Fruit fly (Drosophila melanogaster) whole organism, embryonic: Measurements from ENCODE around the gene Cpr.

Experiments used
- Asciz ChIP-seq: fragments of 200-800 bp; sonication (Bioruptor generic); optimal IDR thresholded peaks from 2 replicates; lab custom pipeline; 2017; ENCODE audit warnings: missing biosample characterization, mild to moderate bottlenecking, missing genetic modification characterization, missing genetic modification reagents
- C15 ChIP-seq: fragments of 200-800 bp; sonication (Bioruptor generic); IDR thresholded peaks from 3 replicates; pipeline ENCODE4 v1.3.6; 2022; ENCODE audit warnings: missing biosample characterization, missing genetic modification characterization
- CG10366 ChIP-seq: fragments of 200-800 bp; sonication (Bioruptor generic); IDR thresholded peaks from 2 replicates; pipeline ENCODE4 v1.3.6; 2022; ENCODE audit warnings: missing biosample characterization, missing genetic modification characterization
- CG11456 ChIP-seq: fragments of 200-800 bp; sonication (Bioruptor generic); IDR thresholded peaks from 3 replicates; pipeline ENCODE4 v1.3.6; 2022; ENCODE audit warnings: missing biosample characterization, missing genetic modification characterization
- CG11504 ChIP-seq: fragments of 200-800 bp; sonication (Bioruptor generic); optimal IDR thresholded peaks from 3 replicates; lab custom pipeline; 2019; ENCODE audit warnings: missing biosample characterization, mild to moderate bottlenecking, missing genetic modification characterization, moderate library complexity
- CG12391 ChIP-seq: fragments of 200-800 bp; sonication (Bioruptor generic); optimal IDR thresholded peaks from 3 replicates; lab custom pipeline; 2018; ENCODE audit warnings: missing biosample characterization, mild to moderate bottlenecking, missing genetic modification characterization, moderate library complexity
- CG12942 ChIP-seq: fragments of 200-800 bp; sonication (Bioruptor generic); optimal IDR thresholded peaks from 3 replicates; lab custom pipeline; 2016; ENCODE audit warnings: missing biosample characterization, missing genetic modification characterization
- CG13287 ChIP-seq: fragments of 200-800 bp; sonication (Bioruptor generic); IDR thresholded peaks from 2 replicates; pipeline ENCODE4 v1.3.6; 2022; ENCODE audit warnings: missing biosample characterization, missing genetic modification characterization; ENCODE audit not compliant: partially characterized antibody
- CG13624 ChIP-seq: fragments of 200-800 bp; sonication (Bioruptor generic); optimal IDR thresholded peaks from 2 replicates; lab custom pipeline; 2016; ENCODE audit warnings: missing biosample characterization, missing genetic modification characterization
- CG1603 ChIP-seq: fragments of 200-800 bp; sonication (Bioruptor generic); optimal IDR thresholded peaks from 2 replicates; lab custom pipeline; 2019; ENCODE audit warnings: missing biosample characterization, mild to moderate bottlenecking, missing genetic modification characterization, moderate library complexity
- CG1647 ChIP-seq: fragments of 200-800 bp; sonication (Bioruptor generic); optimal IDR thresholded peaks from 3 replicates; lab custom pipeline; 2016; ENCODE audit warnings: missing biosample characterization, missing genetic modification characterization
- CG2889 ChIP-seq: fragments of 200-800 bp; sonication (Bioruptor generic); IDR thresholded peaks from 3 replicates; pipeline ENCODE4 v1.3.6; 2022; ENCODE audit warnings: missing biosample characterization, missing genetic modification characterization
- CG30020 ChIP-seq: fragments of 200-800 bp; optimal IDR thresholded peaks from 2 replicates; lab custom pipeline; 2019; ENCODE audit warnings: missing biosample characterization, mild to moderate bottlenecking, missing genetic modification characterization, moderate library complexity
- CG30403 ChIP-seq: fragments of 200-800 bp; sonication (Bioruptor generic); optimal IDR thresholded peaks from 3 replicates; lab custom pipeline; 2016; ENCODE audit warnings: missing biosample characterization, missing genetic modification characterization
- CG30431 ChIP-seq: fragments of 200-800 bp; sonication (Bioruptor generic); optimal IDR thresholded peaks from 2 replicates; lab custom pipeline; 2017; ENCODE audit warnings: missing biosample characterization, missing genetic modification characterization
- CG3065 ChIP-seq: fragments of 200-800 bp; sonication (Bioruptor generic); optimal IDR thresholded peaks from 2 replicates; lab custom pipeline; 2016; ENCODE audit warnings: missing biosample characterization, missing genetic modification characterization
- CG31224 ChIP-seq: fragments of 200-800 bp; sonication (Bioruptor generic); IDR thresholded peaks from 2 replicates; pipeline ENCODE4 v1.3.6; 2022; ENCODE audit warnings: missing biosample characterization, missing genetic modification characterization
- CG4820 ChIP-seq: fragments of 200-800 bp; sonication (Bioruptor generic); optimal IDR thresholded peaks from 3 replicates; lab custom pipeline; 2016; ENCODE audit warnings: missing biosample characterization, missing genetic modification characterization
- CG5180 ChIP-seq: fragments of 200-800 bp; sonication (Bioruptor generic); optimal IDR thresholded peaks from 3 replicates; lab custom pipeline; 2017; ENCODE audit warnings: missing biosample characterization, missing genetic modification characterization, mild to moderate bottlenecking, moderate library complexity, missing genetic modification reagents
- CG7556 ChIP-seq: fragments of 200-800 bp; sonication (Bioruptor generic); optimal IDR thresholded peaks from 2 replicates; lab custom pipeline; 2017; ENCODE audit warnings: missing biosample characterization, mild to moderate bottlenecking, missing genetic modification characterization
- CG7745 ChIP-seq: fragments of 200-800 bp; sonication (Bioruptor generic); optimal IDR thresholded peaks from 2 replicates; lab custom pipeline; 2018; ENCODE audit warnings: missing biosample characterization, mild to moderate bottlenecking, missing genetic modification characterization, moderate library complexity
- CG7839 ChIP-seq: fragments of 200-800 bp; sonication (Bioruptor generic); optimal IDR thresholded peaks from 3 replicates; lab custom pipeline; 2018; ENCODE audit warnings: missing biosample characterization, mild to moderate bottlenecking, missing genetic modification characterization, moderate library complexity
- CG8388 ChIP-seq: fragments of 200-800 bp; sonication (Bioruptor generic); optimal IDR thresholded peaks from 2 replicates; lab custom pipeline; 2019; ENCODE audit warnings: missing biosample characterization, mild to moderate bottlenecking, missing genetic modification characterization, moderate library complexity
- CG9797 ChIP-seq: fragments of 200-800 bp; sonication (Bioruptor generic); optimal IDR thresholded peaks from 3 replicates; lab custom pipeline; 2018; ENCODE audit warnings: missing biosample characterization, mild to moderate bottlenecking, missing genetic modification characterization
- D19A ChIP-seq: fragments of 200-800 bp; optimal IDR thresholded peaks from 3 replicates; lab custom pipeline; 2019; ENCODE audit warnings: missing biosample characterization, mild to moderate bottlenecking, missing genetic modification characterization, moderate library complexity
- Dbx ChIP-seq: fragments of 200-800 bp; sonication (Bioruptor generic); IDR thresholded peaks from 3 replicates; pipeline ENCODE4 v1.3.6; 2022; ENCODE audit warnings: missing biosample characterization, missing genetic modification characterization
- Eip74EF ChIP-seq, 2 experiments: fragments of 200-800 bp in 1 of 2; fragments of >200 bp in 1 of 2; sonication (Bioruptor generic) in 1 of 2; optimal IDR thresholded peaks; 2 replicates each; lab custom pipeline; 2017 to 2019; ENCODE audit warnings: missing biosample characterization in 2 of 2, missing genetic modification characterization in 2 of 2, mild to moderate bottlenecking in 1 of 2, moderate library complexity in 1 of 2
- Fer2 ChIP-seq: fragments of 200-800 bp; sonication (Bioruptor generic); optimal IDR thresholded peaks from 2 replicates; lab custom pipeline; 2018; ENCODE audit warnings: missing biosample characterization, mild to moderate bottlenecking, missing genetic modification characterization, moderate library complexity
- Hr39 ChIP-seq: fragments of >200 bp; optimal IDR thresholded peaks from 2 replicates; lab custom pipeline; 2017
- NfI ChIP-seq: fragments of 200-800 bp; sonication (Bioruptor generic); optimal IDR thresholded peaks from 3 replicates; lab custom pipeline; 2018; ENCODE audit warnings: missing biosample characterization, mild to moderate bottlenecking, missing genetic modification characterization, moderate library complexity
- ab ChIP-seq: fragments of 200-800 bp; sonication (Bioruptor generic); optimal IDR thresholded peaks from 2 replicates; lab custom pipeline; 2016; ENCODE audit warnings: missing biosample characterization, missing genetic modification characterization
- ara ChIP-seq: fragments of 200-800 bp; sonication (Bioruptor generic); IDR thresholded peaks from 2 replicates; pipeline ENCODE4 v1.3.6; 2022; ENCODE audit warnings: missing biosample characterization, missing genetic modification characterization
- bsh ChIP-seq, 2 experiments: fragments of 200-800 bp; sonication (Bioruptor generic); optimal IDR thresholded peaks; 2 replicates each; lab custom pipeline; 2017 to 2018; ENCODE audit warnings: mild to moderate bottlenecking in 2 of 2, missing biosample characterization in 2 of 2, missing genetic modification characterization in 2 of 2, moderate library complexity in 1 of 2
- btn ChIP-seq: fragments of 200-800 bp; sonication (Bioruptor generic); optimal IDR thresholded peaks from 2 replicates; lab custom pipeline; 2016; ENCODE audit warnings: missing biosample characterization, missing genetic modification characterization
- chif ChIP-seq, 2 experiments: fragments of 200-800 bp; sonication (Bioruptor generic); optimal IDR thresholded peaks; 3 replicates each; lab custom pipeline; 2016; ENCODE audit warnings: missing biosample characterization in 2 of 2, missing genetic modification characterization in 2 of 2
- corto ChIP-seq: fragments of 200-800 bp; sonication (Bioruptor generic); optimal IDR thresholded peaks from 2 replicates; lab custom pipeline; 2016; ENCODE audit warnings: missing biosample characterization, mild to moderate bottlenecking, missing genetic modification characterization, moderate library complexity
- dmrt99B ChIP-seq: fragments of 200-800 bp; sonication (Bioruptor generic); optimal IDR thresholded peaks from 2 replicates; lab custom pipeline; 2018; ENCODE audit warnings: missing biosample characterization, mild to moderate bottlenecking, missing genetic modification characterization, moderate library complexity
- emc ChIP-seq: fragments of 200-800 bp; sonication (Bioruptor generic); optimal IDR thresholded peaks from 2 replicates; lab custom pipeline; 2016; ENCODE audit warnings: missing biosample characterization, missing genetic modification characterization
- ftz-f1 ChIP-seq: fragments of 200-800 bp; sonication (Bioruptor generic); optimal IDR thresholded peaks from 2 replicates; lab custom pipeline; 2016; ENCODE audit warnings: missing biosample characterization, missing genetic modification characterization
- fu2 ChIP-seq: fragments of 200-800 bp; sonication (Bioruptor generic); optimal IDR thresholded peaks from 2 replicates; lab custom pipeline; 2016; ENCODE audit warnings: missing biosample characterization, missing genetic modification characterization
- grau ChIP-seq: fragments of 200-800 bp; optimal IDR thresholded peaks from 3 replicates; lab custom pipeline; 2019; ENCODE audit warnings: missing biosample characterization, mild to moderate bottlenecking, missing genetic modification characterization, moderate library complexity
- jing ChIP-seq: fragments of 200-800 bp; sonication (Bioruptor generic); optimal IDR thresholded peaks from 2 replicates; lab custom pipeline; 2018; ENCODE audit warnings: missing biosample characterization, mild to moderate bottlenecking, missing genetic modification characterization
- mld ChIP-seq: fragments of 200-800 bp; sonication (Bioruptor generic); IDR thresholded peaks from 3 replicates; pipeline ENCODE4 v1.3.6; 2022; ENCODE audit warnings: missing biosample characterization, missing genetic modification characterization; ENCODE audit not compliant: partially characterized antibody
- otp ChIP-seq: fragments of 200-800 bp; sonication (Bioruptor generic); IDR thresholded peaks from 3 replicates; pipeline ENCODE4, ENCODE4 v1.3.6; 2022; ENCODE audit warnings: missing biosample characterization, missing genetic modification characterization
- pros ChIP-seq: fragments of 200-800 bp; sonication (Bioruptor generic); optimal IDR thresholded peaks from 3 replicates; lab custom pipeline; 2019; ENCODE audit warnings: missing biosample characterization, mild to moderate bottlenecking, missing genetic modification characterization, moderate library complexity
- ranshi ChIP-seq: fragments of 200-800 bp; sonication (Bioruptor generic); IDR thresholded peaks from 2 replicates; pipeline ENCODE4 v1.3.6; 2022; ENCODE audit warnings: missing biosample characterization, missing genetic modification characterization
- sens-2 ChIP-seq: fragments of 200-800 bp; sonication (Bioruptor generic); IDR thresholded peaks from 2 replicates; pipeline ENCODE4 v1.3.6; 2022; ENCODE audit warnings: missing biosample characterization, missing genetic modification characterization
- sisA ChIP-seq: fragments of 200-800 bp; sonication (Bioruptor generic); IDR thresholded peaks from 2 replicates; pipeline ENCODE4 v1.3.6; 2022; ENCODE audit warnings: missing biosample characterization, missing genetic modification characterization
- tna ChIP-seq: fragments of 200-800 bp; sonication (Bioruptor generic); IDR thresholded peaks from 2 replicates; pipeline ENCODE4 v1.3.6; 2022; ENCODE audit warnings: missing biosample characterization, missing genetic modification characterization; ENCODE audit not compliant: partially characterized antibody
- tx ChIP-seq: fragments of 200-800 bp; sonication (Bioruptor generic); optimal IDR thresholded peaks from 2 replicates; lab custom pipeline; 2016; ENCODE audit warnings: missing biosample characterization, missing genetic modification characterization
- wek ChIP-seq: fragments of 200-800 bp; sonication (Bioruptor generic); optimal IDR thresholded peaks from 3 replicates; lab custom pipeline; 2018; ENCODE audit warnings: missing biosample characterization, mild to moderate bottlenecking, missing genetic modification characterization, moderate library complexity

The Cpr gene

DNA sequence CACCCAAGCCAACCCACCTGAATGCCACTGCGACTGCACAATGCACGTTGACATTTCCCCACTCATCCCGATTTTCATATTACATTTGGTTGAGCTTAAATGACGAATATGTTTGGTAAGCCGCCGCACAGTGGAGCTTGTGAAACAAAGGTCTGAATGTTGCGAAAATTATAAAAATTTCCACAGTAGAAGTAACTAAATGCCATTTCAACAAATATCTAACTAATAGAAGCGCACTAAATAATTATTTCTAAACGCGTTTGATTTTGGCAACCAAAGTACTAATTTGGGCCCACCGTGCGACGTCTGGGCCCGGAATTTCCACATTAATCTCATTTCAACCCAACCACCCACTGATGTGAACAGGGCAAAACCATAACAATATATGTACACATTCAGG, 31.7 kb upstream of the Cpr start (continued):
- TF ChIP-seq bsh (GFP tag; optimal IDR thresholded peaks at IDR 0.05; lab: Kevin White, UChicago) (peak in 1 of 2 experiments; percentile 54), sisA (GFP tag; lab: Robert Waterston, UW) (no peak), CG12942 (no peak), Hr39 (no peak), CG30403 (peak; percentile 34), chif (GFP tag; optimal IDR thresholded peaks at IDR 0.05; lab: Kevin White, UChicago) (peak; percentile 18 to 22), Eip74EF (GFP tag; optimal IDR thresholded peaks at IDR 0.05; lab: Kevin White, UChicago) (no peak), CG31224 (GFP tag; lab: Robert Waterston, UW) (no peak), CG7839 (tag; lab: Kevin White, UChicago) (peak; percentile 38), ftz-f1 (GFP tag; lab: Kevin White, UChicago) (no peak), CG30020 (tag; lab: Kevin White, UChicago) (no peak), otp (GFP tag; lab: Robert Waterston, UW) (peak; percentile 13; the same call in 1 of the 3 replicates), CG7745 (tag; lab: Kevin White, UChicago) (no peak), CG8388 (GFP tag; lab: Kevin White, UChicago) (peak; percentile 23), CG9797 (no peak), Fer2 (tag; lab: Kevin White, UChicago) (no peak), ranshi (GFP tag; lab: Robert Waterston, UW) (no peak), CG3065 (GFP tag; lab: Kevin White, UChicago) (no peak), wek (GFP tag; lab: Kevin White, UChicago) (no peak), ara (GFP tag; lab: Robert Waterston, UW) (0 out of 2 replicates have a peak, but pooled peaks have one; percentile 13), CG1647 (GFP tag; lab: Kevin White, UChicago) (no peak), ab (GFP tag; lab: Kevin White, UChicago) (no peak), CG11456 (GFP tag; lab: Robert Waterston, UW) (no peak), CG1603 (tag; lab: Kevin White, UChicago) (peak; percentile 40), D19A (no peak), sens-2 (GFP tag; lab: Robert Waterston, UW) (no peak), CG13624 (GFP tag; lab: Kevin White, UChicago) (no peak), mld (GFP tag; lab: Robert Waterston, UW) (no peak), CG30431 (GFP tag; lab: Kevin White, UChicago) (no peak), CG13287 (no peak), corto (no peak), CG12391 (tag; lab: Kevin White, UChicago) (peak; percentile 7), CG11504 (tag; lab: Kevin White, UChicago) (peak; percentile 54), CG4820 (GFP tag; lab: Kevin White, UChicago) (no peak), CG7556 (GFP tag; lab: Kevin White, UChicago) (no peak), tx (GFP tag; lab: Kevin White, UChicago) (no peak), Dbx (GFP tag; lab: Robert Waterston, UW) (no peak), pros (no peak), CG10366 (GFP tag; lab: Robert Waterston, UW) (no peak), NfI (no peak), dmrt99B (tag; lab: Kevin White, UChicago) (peak; percentile 37), C15 (no peak), jing (GFP tag; lab: Kevin White, UChicago) (no peak), fu2 (GFP tag; lab: Kevin White, UChicago) (no peak), Asciz (GFP tag; lab: Kevin White, UChicago) (no peak), btn (GFP tag; lab: Kevin White, UChicago) (no peak), CG5180 (GFP tag; lab: Kevin White, UChicago) (no peak), grau (tag; lab: Kevin White, UChicago) (peak; percentile 15), emc (GFP tag; lab: Kevin White, UChicago) (no peak), tna (no peak), CG2889 (GFP tag; lab: Robert Waterston, UW) (no peak)
